Fruit fly (Drosophila melanogaster) Kc167 (cell line): ENCODE measurements around the gene CG8379.

Source experiments
- h ChIP-seq: fragments of >200 bp; optimal IDR thresholded peaks from 3 replicates; lab custom pipeline; 2018; ENCODE audit warnings: missing external identifiers
- psq ChIP-seq: fragments of >200 bp; optimal IDR thresholded peaks from 2 replicates; lab custom pipeline; 2017; ENCODE audit warnings: missing external identifiers

DNA sequence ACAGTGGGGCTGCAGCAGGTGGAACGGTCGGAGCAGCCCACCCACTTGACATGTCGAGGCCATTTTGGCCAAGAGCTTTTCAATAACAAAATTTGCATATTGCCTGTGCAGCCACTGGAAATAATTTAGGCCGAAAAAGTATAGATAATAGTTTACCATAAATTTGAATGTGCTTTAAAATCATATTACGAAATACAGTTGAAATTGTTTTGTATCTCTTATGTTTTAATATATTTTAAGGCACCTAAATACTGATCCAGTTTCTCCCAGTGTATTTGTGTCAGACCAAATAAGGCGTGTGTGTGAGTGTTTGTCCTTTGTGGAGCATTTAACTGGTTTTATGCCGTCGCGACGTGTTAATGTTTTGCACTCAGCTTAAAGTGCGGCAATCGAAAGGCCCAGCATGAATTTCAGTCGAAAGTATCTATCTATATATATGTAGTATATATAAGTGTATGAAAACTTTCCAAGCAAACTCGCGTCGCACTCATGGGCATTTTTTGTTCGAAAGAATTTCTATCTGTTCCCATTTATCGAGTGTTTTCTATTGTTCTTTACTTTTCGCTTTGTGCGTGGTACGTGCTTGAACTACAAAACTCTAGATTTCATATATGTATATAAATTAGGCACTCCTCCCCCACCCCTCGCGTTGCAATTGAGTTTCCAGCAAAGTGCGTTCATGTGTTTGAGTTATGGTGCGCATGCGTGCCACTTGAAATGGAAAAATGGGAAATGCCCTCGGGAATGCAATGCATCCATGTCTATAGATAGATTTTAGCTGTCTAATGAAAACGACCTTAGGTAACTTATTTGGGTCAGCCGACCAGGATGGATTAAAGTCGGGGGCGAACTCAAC, 25.4 kb downstream of the CG8379 start:
- TF ChIP-seq psq (lab: Kevin White, UChicago) (no peak), h (lab: Kevin White, UChicago) (no peak)
